Fruit fly (Drosophila melanogaster) whole organism, adult: ENCODE data around the gene zormin.

Experiments
- CG11617 ChIP-seq: fragments of 200-800 bp; sonication (Bioruptor generic); optimal IDR thresholded peaks from 2 replicates; lab custom pipeline; 2017; ENCODE audit warnings: mild to moderate bottlenecking, missing biosample characterization, missing genetic modification reagents, missing genetic modification characterization
- CG12768 ChIP-seq: fragments of 200-800 bp; sonication (Bioruptor generic); optimal IDR thresholded peaks from 2 replicates; lab custom pipeline; 2017; ENCODE audit warnings: missing biosample characterization, missing genetic modification characterization, mild to moderate bottlenecking, moderate library complexity, missing genetic modification reagents
- CG14711 ChIP-seq: fragments of 200-800 bp; sonication (Bioruptor generic); optimal IDR thresholded peaks from 2 replicates; lab custom pipeline; 2018; ENCODE audit warnings: missing biosample characterization, mild to moderate bottlenecking, missing genetic modification characterization, moderate library complexity
- CG1620 ChIP-seq: fragments of 200-800 bp; sonication (Bioruptor generic); optimal IDR thresholded peaks from 2 replicates; lab custom pipeline; 2016; ENCODE audit warnings: missing biosample characterization, missing genetic modification characterization
- CG33017 ChIP-seq: fragments of 200-800 bp; sonication (Bioruptor generic); optimal IDR thresholded peaks from 2 replicates; lab custom pipeline; 2018; ENCODE audit warnings: missing biosample characterization, mild to moderate bottlenecking, missing genetic modification characterization, moderate library complexity
- CG5204 ChIP-seq: fragments of 200-800 bp; sonication (Bioruptor generic); optimal IDR thresholded peaks from 2 replicates; lab custom pipeline; 2016; ENCODE audit warnings: missing biosample characterization, missing genetic modification characterization
- CG7045 ChIP-seq: fragments of 200-800 bp; sonication (Bioruptor generic); optimal IDR thresholded peaks from 2 replicates; lab custom pipeline; 2017; ENCODE audit warnings: missing biosample characterization, mild to moderate bottlenecking, missing genetic modification characterization
- CG7101 ChIP-seq: fragments of 200-800 bp; sonication (Bioruptor generic); optimal IDR thresholded peaks from 2 replicates; lab custom pipeline; 2018; ENCODE audit warnings: missing biosample characterization, mild to moderate bottlenecking, missing genetic modification characterization, moderate library complexity
- Clk ChIP-seq: fragments of 200-800 bp; sonication (Bioruptor generic); optimal IDR thresholded peaks from 2 replicates; lab custom pipeline; 2017; ENCODE audit warnings: missing biosample characterization, missing genetic modification characterization
- Crg-1 ChIP-seq: fragments of 200-800 bp; sonication (Bioruptor generic); optimal IDR thresholded peaks from 2 replicates; lab custom pipeline; 2016; ENCODE audit warnings: missing biosample characterization, missing genetic modification characterization
- Hr96 ChIP-seq: fragments of 200-800 bp; sonication (Bioruptor generic); optimal IDR thresholded peaks from 2 replicates; lab custom pipeline; 2016; ENCODE audit warnings: missing biosample characterization, missing genetic modification characterization
- Mnt ChIP-seq: fragments of 200-800 bp; sonication (Bioruptor generic); optimal IDR thresholded peaks from 2 replicates; lab custom pipeline; 2016; ENCODE audit warnings: missing biosample characterization, mild to moderate bottlenecking, missing genetic modification characterization
- bab1 ChIP-seq: fragments of 200-800 bp; sonication (Bioruptor generic); optimal IDR thresholded peaks from 3 replicates; lab custom pipeline; 2019; ENCODE audit warnings: missing biosample characterization, mild to moderate bottlenecking, missing genetic modification characterization, moderate library complexity
- cic ChIP-seq: fragments of 200-800 bp; sonication (Bioruptor generic); optimal IDR thresholded peaks from 2 replicates; lab custom pipeline; 2017; ENCODE audit warnings: missing biosample characterization, mild to moderate bottlenecking, missing genetic modification characterization, moderate library complexity
- cnc ChIP-seq, 2 experiments: fragments of >200 bp; optimal IDR thresholded peaks; 2 replicates each; lab custom pipeline; 2017
- kay ChIP-seq: fragments of 200-800 bp; sonication (Bioruptor generic); peaks from one replicate; lab custom pipeline; 2016; ENCODE audit warnings: missing biosample characterization, missing genetic modification characterization, borderline replicate concordance
- ovo ChIP-seq: fragments of 200-800 bp; sonication (Bioruptor generic); optimal IDR thresholded peaks from 2 replicates; lab custom pipeline; 2016; ENCODE audit warnings: missing biosample characterization, missing genetic modification characterization
- pad ChIP-seq: fragments of 200-800 bp; sonication (Bioruptor generic); optimal IDR thresholded peaks from 3 replicates; lab custom pipeline; 2017; ENCODE audit warnings: missing biosample characterization, missing genetic modification characterization, mild to moderate bottlenecking, moderate library complexity, missing genetic modification reagents
- tj ChIP-seq: fragments of 200-800 bp; sonication (Bioruptor generic); optimal IDR thresholded peaks from 3 replicates; lab custom pipeline; 2017; ENCODE audit warnings: missing biosample characterization, mild to moderate bottlenecking, missing genetic modification characterization, moderate library complexity
- toe ChIP-seq: fragments of 200-800 bp; sonication (Bioruptor generic); optimal IDR thresholded peaks from 2 replicates; lab custom pipeline; 2016; ENCODE audit warnings: missing biosample characterization, missing genetic modification characterization

The zormin gene

DNA sequence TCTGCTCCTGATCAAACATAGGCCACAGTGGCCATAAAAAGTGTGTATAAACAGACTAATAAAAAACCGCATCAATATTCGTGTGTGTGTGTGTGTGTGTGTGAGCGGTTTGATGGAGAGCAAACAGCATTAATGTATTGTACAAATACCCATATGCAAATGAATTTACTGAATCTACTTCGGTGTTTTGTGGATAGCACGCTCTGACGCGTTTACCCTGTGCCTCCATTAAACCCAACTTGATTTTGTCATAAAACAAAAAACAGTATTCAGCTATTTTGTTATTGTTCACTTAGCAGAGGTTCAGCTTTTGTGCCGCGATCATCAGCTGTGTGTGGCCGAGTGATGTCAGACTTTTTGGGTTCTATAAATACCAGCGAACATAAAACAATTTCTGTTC lies 7.1 kb downstream of the zormin start:
- TF ChIP-seq tj (GFP tag; lab: Kevin White, UChicago) (no peak), CG33017 (tag; lab: Kevin White, UChicago) (no peak), Clk (GFP tag; lab: Kevin White, UChicago) (no peak), CG14711 (tag; lab: Kevin White, UChicago) (no peak), CG7101 (no peak), cnc (optimal IDR thresholded peaks at IDR 0.05; lab: Kevin White, UChicago) (no peak)

DNA sequence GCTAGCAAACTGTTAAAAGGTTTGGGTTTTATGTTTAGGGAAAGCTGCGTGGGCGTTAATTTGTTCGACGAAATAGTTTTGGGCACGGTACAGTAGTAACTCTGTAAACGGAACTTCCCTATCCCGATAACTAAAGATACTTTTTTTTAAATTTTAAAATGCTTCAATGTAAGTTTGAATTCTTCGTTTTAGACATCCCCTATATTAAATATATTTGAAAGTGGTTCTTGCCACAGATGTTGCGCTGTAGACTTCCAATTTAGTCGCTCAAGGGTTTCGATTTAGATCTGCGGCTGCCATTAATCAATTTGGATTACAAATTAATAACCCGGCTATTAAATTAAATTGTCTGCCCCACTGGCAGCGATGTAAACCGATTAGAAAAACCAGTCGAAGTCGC lies 9.1 kb downstream of the zormin start:
- TF ChIP-seq cic (GFP tag; lab: Kevin White, UChicago) (no peak), cnc (optimal IDR thresholded peaks at IDR 0.05; lab: Kevin White, UChicago) (no peak), CG7101 (no peak), CG11617 (GFP tag; lab: Kevin White, UChicago) (no peak), kay (GFP tag; lab: Kevin White, UChicago) (no peak), CG5204 (GFP tag; lab: Kevin White, UChicago) (no peak), Mnt (no peak), Clk (GFP tag; lab: Kevin White, UChicago) (no peak), CG12768 (GFP tag; lab: Kevin White, UChicago) (no peak), ovo (GFP tag; lab: Kevin White, UChicago) (no peak), Crg-1 (no peak), CG14711 (tag; lab: Kevin White, UChicago) (no peak), CG1620 (GFP tag; lab: Kevin White, UChicago) (no peak), Hr96 (no peak)

DNA sequence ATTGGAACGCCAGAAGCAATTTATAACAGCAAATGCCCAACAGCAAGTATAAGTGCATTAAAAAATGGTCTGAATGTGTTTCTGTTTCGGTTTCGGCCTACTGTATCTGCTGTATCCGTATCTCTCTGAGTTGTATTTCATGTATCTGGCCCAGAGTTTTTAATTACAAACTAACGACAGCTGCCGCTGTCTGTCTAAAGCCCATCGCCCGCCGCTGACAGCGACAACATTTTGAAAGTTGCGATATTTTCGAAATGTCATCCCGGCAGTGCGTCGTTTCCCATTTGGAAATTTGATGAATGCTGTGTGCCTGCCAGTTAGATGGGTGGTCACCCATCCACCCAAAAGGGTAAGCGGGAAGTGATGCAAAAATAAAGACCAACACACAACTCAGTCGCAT lies 15.1 kb downstream of the zormin start:
- TF ChIP-seq CG1620 (GFP tag; lab: Kevin White, UChicago): no peak
- no peak for TF ChIP-seq toe
- no peak for TF ChIP-seq cic (GFP tag; lab: Kevin White, UChicago)
- TF ChIP-seq Hr96: no peak
- no peak for TF ChIP-seq CG11617 (GFP tag; lab: Kevin White, UChicago)
- no peak for TF ChIP-seq CG33017 (tag; lab: Kevin White, UChicago)
- no peak for TF ChIP-seq CG5204 (GFP tag; lab: Kevin White, UChicago)
- no peak for TF ChIP-seq CG7101
- no peak for TF ChIP-seq CG7045 (GFP tag; lab: Kevin White, UChicago)
- no peak for TF ChIP-seq Crg-1
- no peak for TF ChIP-seq cnc (optimal IDR thresholded peaks at IDR 0.05; lab: Kevin White, UChicago)
- TF ChIP-seq CG12768 (GFP tag; lab: Kevin White, UChicago): no peak

DNA sequence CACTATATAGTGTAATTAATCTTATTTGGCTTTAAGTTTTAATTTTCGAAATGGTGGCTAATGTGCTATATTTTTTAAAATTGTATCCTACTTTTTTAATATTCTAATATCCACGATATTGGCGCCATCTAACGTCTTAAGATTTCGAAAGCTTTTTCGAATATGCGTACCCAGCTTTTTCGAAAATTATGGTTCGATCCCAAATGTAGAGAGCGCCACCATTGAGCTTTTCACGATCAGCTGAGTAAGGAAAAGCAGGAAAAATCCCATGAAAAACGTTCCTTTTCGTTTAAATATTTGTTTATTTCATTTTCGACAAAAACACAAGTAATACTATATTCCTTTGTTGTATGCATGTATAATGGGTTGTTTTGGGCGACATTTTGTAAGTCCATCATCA lies 29.2 kb downstream of the zormin start:
- TF ChIP-seq CG33017 (tag; lab: Kevin White, UChicago) (no peak), CG11617 (GFP tag; lab: Kevin White, UChicago) (no peak), Mnt (no peak), CG1620 (GFP tag; lab: Kevin White, UChicago) (no peak), CG7045 (GFP tag; lab: Kevin White, UChicago) (no peak)

DNA sequence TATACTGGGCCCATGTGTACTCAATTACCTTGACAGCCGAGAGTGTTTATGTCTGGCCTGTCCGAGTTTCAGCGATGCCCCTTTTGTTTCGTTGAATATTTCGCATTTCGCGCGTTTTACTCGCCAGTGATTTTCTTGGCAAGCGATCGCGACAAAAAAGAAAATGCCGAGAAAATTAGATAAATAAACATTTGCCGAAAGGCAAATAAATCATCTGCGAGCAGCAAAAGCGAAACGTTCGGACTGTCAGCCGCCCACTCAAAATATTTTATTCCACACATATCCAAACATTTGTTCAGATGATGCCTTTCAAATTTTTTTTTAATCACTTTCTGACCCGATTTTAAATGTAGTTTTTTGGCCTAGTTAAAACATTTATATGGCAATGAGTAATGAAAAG lies 29.8 kb downstream of the zormin start:
- no peak for TF ChIP-seq Clk (GFP tag; lab: Kevin White, UChicago)
- TF ChIP-seq cnc (optimal IDR thresholded peaks at IDR 0.05; lab: Kevin White, UChicago): no peak
- peak; percentile 68 for TF ChIP-seq kay (GFP tag; lab: Kevin White, UChicago)
- TF ChIP-seq CG7101: no peak
- no peak for TF ChIP-seq Hr96
- no peak for TF ChIP-seq cic (GFP tag; lab: Kevin White, UChicago)
- no peak for TF ChIP-seq Crg-1

DNA sequence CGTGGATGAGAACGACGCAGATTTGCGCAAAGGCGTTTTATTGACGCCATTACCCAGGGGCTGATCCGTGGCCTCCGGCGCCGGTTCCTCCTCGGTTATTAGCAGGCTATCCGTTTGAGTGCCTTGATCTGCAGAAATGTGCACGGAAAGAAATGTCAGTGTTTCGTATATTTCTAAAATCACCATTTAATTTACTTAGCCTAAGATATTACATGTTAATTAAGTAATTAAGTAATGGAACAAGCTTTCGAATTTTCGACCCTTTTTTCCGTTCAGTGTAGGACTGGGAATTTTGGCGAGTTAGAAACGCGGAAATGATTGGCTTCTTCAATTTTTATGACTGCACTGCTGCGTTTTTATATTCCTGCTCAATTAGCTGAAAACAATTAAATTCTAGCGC lies 32.5 kb downstream of the zormin start:
- no peak for TF ChIP-seq Crg-1
- TF ChIP-seq CG1620 (GFP tag; lab: Kevin White, UChicago): no peak
- no peak for TF ChIP-seq pad (GFP tag; lab: Kevin White, UChicago)
- no peak for TF ChIP-seq CG5204 (GFP tag; lab: Kevin White, UChicago)
- TF ChIP-seq kay (GFP tag; lab: Kevin White, UChicago): no peak
- no peak for TF ChIP-seq bab1 (GFP tag; lab: Kevin White, UChicago)

DNA sequence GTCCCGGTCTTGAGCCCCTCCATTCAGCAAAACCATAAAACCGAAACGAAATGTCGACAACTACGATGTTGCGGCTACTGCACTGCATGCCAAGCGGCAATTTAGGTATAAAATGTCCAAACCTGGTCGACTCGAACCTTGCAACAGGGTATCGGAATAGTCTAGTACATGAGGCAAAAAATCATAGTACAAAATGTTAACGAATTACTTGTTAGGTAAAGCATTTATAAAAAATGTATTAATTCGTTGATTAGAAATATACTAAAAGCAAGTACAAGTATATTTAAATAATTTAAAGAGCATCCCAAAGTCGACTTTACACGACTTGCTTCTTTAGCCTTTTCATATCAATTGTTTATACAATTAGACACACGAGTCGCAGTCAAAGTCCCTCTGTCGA lies 33.4 kb downstream of the zormin start:
- TF ChIP-seq kay (GFP tag; lab: Kevin White, UChicago): no peak
- no peak for TF ChIP-seq pad (GFP tag; lab: Kevin White, UChicago)
- TF ChIP-seq CG11617 (GFP tag; lab: Kevin White, UChicago): no peak
- TF ChIP-seq CG7101: no peak
- no peak for TF ChIP-seq bab1 (GFP tag; lab: Kevin White, UChicago)
- no peak for TF ChIP-seq CG14711 (tag; lab: Kevin White, UChicago)

DNA sequence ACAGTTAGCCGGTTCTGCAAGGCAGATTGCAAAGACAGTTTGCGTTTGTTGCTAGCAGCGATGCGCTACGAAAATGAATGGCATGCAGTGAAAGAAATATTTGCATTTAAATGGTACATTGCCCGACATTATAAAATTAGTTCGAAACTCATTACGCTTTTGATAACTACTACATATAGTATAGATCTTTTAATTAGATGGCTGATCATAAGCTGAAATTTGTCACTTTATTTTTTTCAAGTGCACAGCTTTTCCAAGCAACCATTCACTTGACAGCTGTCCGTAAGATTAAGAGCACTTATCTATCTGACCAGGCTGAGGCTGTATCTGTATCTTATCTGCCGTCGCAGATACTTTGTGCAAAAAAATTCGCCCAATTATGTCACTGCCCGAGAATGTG lies 34.5 kb downstream of the zormin start:
- TF ChIP-seq CG7101: no peak
- peak; percentile 10 for TF ChIP-seq CG14711 (tag; lab: Kevin White, UChicago)
